Fruit fly (Drosophila melanogaster) whole organism, embryonic: ENCODE data around the gene AP-1sigma.

Experiments
- Adf1 ChIP-seq: fragments of 200-800 bp; sonication (Bioruptor generic); IDR thresholded peaks from 2 replicates; pipeline ENCODE4 v1.3.6; 2022; ENCODE audit warnings: missing biosample characterization, missing genetic modification characterization
- Asciz ChIP-seq: fragments of 200-800 bp; sonication (Bioruptor generic); optimal IDR thresholded peaks from 2 replicates; lab custom pipeline; 2017; ENCODE audit warnings: missing biosample characterization, mild to moderate bottlenecking, missing genetic modification characterization, missing genetic modification reagents
- BEAF-32 ChIP-seq: fragments of 200-800 bp; sonication (Bioruptor generic); optimal IDR thresholded peaks from 3 replicates; lab custom pipeline; 2017; ENCODE audit warnings: missing biosample characterization, missing genetic modification characterization, mild to moderate bottlenecking, moderate library complexity, missing genetic modification reagents
- CG11398 ChIP-seq: fragments of 200-800 bp; sonication (Bioruptor generic); optimal IDR thresholded peaks from 2 replicates; lab custom pipeline; 2016; ENCODE audit warnings: missing biosample characterization, missing genetic modification characterization
- CG11696 ChIP-seq: fragments of 200-800 bp; sonication (Bioruptor generic); IDR thresholded peaks from 2 replicates; pipeline ENCODE4 v1.3.6; 2022; ENCODE audit warnings: missing biosample characterization, missing genetic modification characterization
- CG13624 ChIP-seq: fragments of 200-800 bp; sonication (Bioruptor generic); optimal IDR thresholded peaks from 2 replicates; lab custom pipeline; 2016; ENCODE audit warnings: missing biosample characterization, missing genetic modification characterization
- CG13775 ChIP-seq: fragments of 200-800 bp; sonication (Bioruptor generic); optimal IDR thresholded peaks from 3 replicates; lab custom pipeline; 2017; ENCODE audit warnings: missing biosample characterization, mild to moderate bottlenecking, missing genetic modification characterization
- CG15073 ChIP-seq: fragments of 200-800 bp; sonication (Bioruptor generic); optimal IDR thresholded peaks from 2 replicates; lab custom pipeline; 2016; ENCODE audit warnings: missing biosample characterization, missing genetic modification characterization
- CG15601 ChIP-seq: fragments of 200-800 bp; sonication (Bioruptor generic); optimal IDR thresholded peaks from 3 replicates; lab custom pipeline; 2019; ENCODE audit warnings: missing biosample characterization, mild to moderate bottlenecking, missing genetic modification characterization, moderate library complexity
- CG17612 ChIP-seq: fragments of 200-800 bp; sonication (Bioruptor generic); IDR thresholded peaks from 2 replicates; pipeline ENCODE4 v1.3.6; 2022; ENCODE audit warnings: missing biosample characterization, missing genetic modification characterization
- CG18764 ChIP-seq: fragments of 200-800 bp; sonication (Bioruptor generic); optimal IDR thresholded peaks from 3 replicates; lab custom pipeline; 2016; ENCODE audit warnings: missing biosample characterization, missing genetic modification characterization
- CG2120 ChIP-seq: fragments of 200-800 bp; sonication (Bioruptor generic); optimal IDR thresholded peaks from 3 replicates; lab custom pipeline; 2016; ENCODE audit warnings: missing biosample characterization, missing genetic modification characterization
- CG30403 ChIP-seq: fragments of 200-800 bp; sonication (Bioruptor generic); optimal IDR thresholded peaks from 3 replicates; lab custom pipeline; 2016; ENCODE audit warnings: missing biosample characterization, missing genetic modification characterization
- CG30431 ChIP-seq: fragments of 200-800 bp; sonication (Bioruptor generic); optimal IDR thresholded peaks from 2 replicates; lab custom pipeline; 2017; ENCODE audit warnings: missing biosample characterization, missing genetic modification characterization
- CG3065 ChIP-seq: fragments of 200-800 bp; sonication (Bioruptor generic); optimal IDR thresholded peaks from 2 replicates; lab custom pipeline; 2016; ENCODE audit warnings: missing biosample characterization, missing genetic modification characterization
- CG31224 ChIP-seq: fragments of 200-800 bp; sonication (Bioruptor generic); IDR thresholded peaks from 2 replicates; pipeline ENCODE4 v1.3.6; 2022; ENCODE audit warnings: missing biosample characterization, missing genetic modification characterization
- CG31365 ChIP-seq: fragments of 200-800 bp; sonication (Bioruptor generic); optimal IDR thresholded peaks from 2 replicates; lab custom pipeline; 2018; ENCODE audit warnings: missing biosample characterization, mild to moderate bottlenecking, missing genetic modification characterization
- CG32772 ChIP-seq: fragments of 200-800 bp; sonication (Bioruptor generic); IDR thresholded peaks from 2 replicates; pipeline ENCODE4 v1.3.6; 2022; ENCODE audit warnings: missing biosample characterization, missing genetic modification characterization
- CG34224 ChIP-seq: fragments of 200-800 bp; sonication (Bioruptor generic); IDR thresholded peaks from 3 replicates; pipeline ENCODE4 v1.3.6; 2022; ENCODE audit warnings: missing biosample characterization, missing genetic modification characterization; ENCODE audit not compliant: partially characterized antibody
- CG6175 ChIP-seq: fragments of 200-800 bp; sonication (Bioruptor generic); IDR thresholded peaks from 3 replicates; pipeline ENCODE4 v1.3.6; 2022; ENCODE audit warnings: missing biosample characterization, missing genetic modification characterization
- CG6765 ChIP-seq: fragments of 200-800 bp; sonication (Bioruptor generic); optimal IDR thresholded peaks from 3 replicates; lab custom pipeline; 2017; ENCODE audit warnings: missing biosample characterization, mild to moderate bottlenecking, missing genetic modification characterization
- CG6854 ChIP-seq: fragments of 200-800 bp; sonication (Bioruptor generic); optimal IDR thresholded peaks from 3 replicates; lab custom pipeline; 2017; ENCODE audit warnings: missing biosample characterization, mild to moderate bottlenecking, missing genetic modification characterization
- CG8765 ChIP-seq: fragments of 200-800 bp; sonication (Bioruptor generic); IDR thresholded peaks from 2 replicates; pipeline ENCODE4 v1.3.6; 2022; ENCODE audit warnings: missing biosample characterization, missing genetic modification characterization
- CG8924 ChIP-seq: fragments of 200-800 bp; optimal IDR thresholded peaks from 3 replicates; lab custom pipeline; 2019; ENCODE audit warnings: missing biosample characterization, mild to moderate bottlenecking, missing genetic modification characterization, moderate library complexity
- CG9215 ChIP-seq: fragments of 200-800 bp; sonication (Bioruptor generic); IDR thresholded peaks from 2 replicates; pipeline ENCODE4 v1.3.6; 2022; ENCODE audit warnings: missing biosample characterization, missing genetic modification characterization
- CG9437 ChIP-seq: fragments of 200-800 bp; sonication (Bioruptor generic); optimal IDR thresholded peaks from 2 replicates; lab custom pipeline; 2018; ENCODE audit warnings: missing biosample characterization, mild to moderate bottlenecking, missing genetic modification characterization
- Chrac-16 ChIP-seq: fragments of 200-800 bp; sonication (Bioruptor generic); optimal IDR thresholded peaks from 3 replicates; lab custom pipeline; 2016; ENCODE audit warnings: missing biosample characterization, missing genetic modification characterization
- Ets65A ChIP-seq: fragments of 200-800 bp; sonication (Bioruptor generic); peaks from one replicate; lab custom pipeline; 2016; ENCODE audit warnings: missing biosample characterization, missing genetic modification characterization
- Ets97D ChIP-seq: fragments of 200-800 bp; sonication (Bioruptor generic); optimal IDR thresholded peaks from 3 replicates; lab custom pipeline; 2016; ENCODE audit warnings: missing biosample characterization, missing genetic modification characterization
- Nf-YC ChIP-seq: fragments of 200-800 bp; optimal IDR thresholded peaks from 3 replicates; lab custom pipeline; 2019; ENCODE audit warnings: missing biosample characterization, mild to moderate bottlenecking, missing genetic modification characterization, moderate library complexity
- Optix ChIP-seq: fragments of 200-800 bp; sonication (Bioruptor generic); IDR thresholded peaks from 3 replicates; pipeline ENCODE4 v1.3.6; 2022; ENCODE audit warnings: missing biosample characterization, missing genetic modification characterization
- Poxn ChIP-seq: fragments of 200-800 bp; sonication (Bioruptor generic); IDR thresholded peaks from 2 replicates; pipeline ENCODE4 v1.3.6; 2022; ENCODE audit warnings: missing biosample characterization, missing genetic modification characterization
- Xrp1 ChIP-seq: fragments of 200-800 bp; sonication (Bioruptor generic); IDR thresholded peaks from 2 replicates; pipeline ENCODE4 v1.3.6; 2022; ENCODE audit warnings: missing biosample characterization, missing genetic modification characterization
- YL-1 ChIP-seq: fragments of 200-800 bp; sonication (Bioruptor generic); optimal IDR thresholded peaks from 3 replicates; lab custom pipeline; 2017; ENCODE audit warnings: missing biosample characterization, mild to moderate bottlenecking, missing genetic modification characterization
- cas ChIP-seq: fragments of 200-800 bp; sonication (Bioruptor generic); IDR thresholded peaks from 2 replicates; pipeline ENCODE4 v1.3.6; 2022; ENCODE audit warnings: missing biosample characterization, missing genetic modification characterization
- chinmo ChIP-seq: fragments of 200-800 bp; sonication (Bioruptor generic); IDR thresholded peaks from 4 replicates; pipeline ENCODE4 v1.3.6; 2022; ENCODE audit warnings: missing biosample characterization, missing genetic modification characterization; ENCODE audit not compliant: partially characterized antibody
- chn ChIP-seq: fragments of 200-800 bp; sonication (Bioruptor generic); optimal IDR thresholded peaks from 2 replicates; lab custom pipeline; 2016; ENCODE audit warnings: missing biosample characterization, missing genetic modification characterization
- dpn ChIP-seq, 2 experiments: fragments of 200-800 bp; sonication (Bioruptor generic); optimal IDR thresholded peaks; 3 replicates each; lab custom pipeline; 2016; ENCODE audit warnings: missing biosample characterization in 2 of 2, missing genetic modification characterization in 2 of 2
- exex ChIP-seq: fragments of 200-800 bp; sonication (Bioruptor generic); optimal IDR thresholded peaks from 4 replicates; lab custom pipeline; 2018; ENCODE audit warnings: missing biosample characterization, mild to moderate bottlenecking, missing genetic modification characterization, moderate library complexity
- fru ChIP-seq: fragments of >200 bp; optimal IDR thresholded peaks from 2 replicates; lab custom pipeline; 2017
- gt ChIP-seq: fragments of 200-800 bp; sonication (Bioruptor generic); IDR thresholded peaks from 2 replicates; pipeline ENCODE4 v1.3.6; 2022; ENCODE audit warnings: missing biosample characterization, missing genetic modification characterization
- hb ChIP-seq: fragments of 200-800 bp; sonication (Bioruptor generic); IDR thresholded peaks from 3 replicates; pipeline ENCODE4 v1.3.6; 2022; ENCODE audit warnings: missing biosample characterization, missing genetic modification characterization; ENCODE audit not compliant: partially characterized antibody
- knrl ChIP-seq: fragments of 200-800 bp; sonication (Bioruptor generic); IDR thresholded peaks from 3 replicates; pipeline ENCODE4 v1.3.6; 2022; ENCODE audit warnings: missing biosample characterization, missing genetic modification characterization; ENCODE audit not compliant: partially characterized antibody
- lmd ChIP-seq: fragments of 200-800 bp; sonication (Bioruptor generic); IDR thresholded peaks from 2 replicates; pipeline ENCODE4 v1.3.6; 2022; ENCODE audit warnings: missing biosample characterization, missing genetic modification characterization
- odd ChIP-seq: fragments of 200-800 bp; sonication (Bioruptor generic); optimal IDR thresholded peaks from 2 replicates; lab custom pipeline; 2017; ENCODE audit warnings: missing biosample characterization, mild to moderate bottlenecking, missing genetic modification characterization
- otp ChIP-seq: fragments of 200-800 bp; sonication (Bioruptor generic); IDR thresholded peaks from 3 replicates; pipeline ENCODE4, ENCODE4 v1.3.6; 2022; ENCODE audit warnings: missing biosample characterization, missing genetic modification characterization
- pita ChIP-seq: fragments of 200-800 bp; sonication (Bioruptor generic); optimal IDR thresholded peaks from 2 replicates; lab custom pipeline; 2017; ENCODE audit warnings: missing biosample characterization, mild to moderate bottlenecking, missing genetic modification characterization
- sd ChIP-seq: fragments of 200-800 bp; sonication (Bioruptor generic); optimal IDR thresholded peaks from 3 replicates; lab custom pipeline; 2018; ENCODE audit warnings: missing biosample characterization, mild to moderate bottlenecking, missing genetic modification characterization, moderate library complexity
- slp2 ChIP-seq: fragments of 200-800 bp; sonication (Bioruptor generic); optimal IDR thresholded peaks from 2 replicates; lab custom pipeline; 2016; ENCODE audit warnings: missing biosample characterization, missing genetic modification characterization
- so ChIP-seq: fragments of 200-800 bp; sonication (Bioruptor generic); IDR thresholded peaks from 3 replicates; pipeline ENCODE4 v1.3.6; 2022; ENCODE audit warnings: missing biosample characterization, missing genetic modification characterization
- tap ChIP-seq: fragments of 200-800 bp; optimal IDR thresholded peaks from 3 replicates; lab custom pipeline; 2019; ENCODE audit warnings: missing biosample characterization, mild to moderate bottlenecking, missing genetic modification characterization, moderate library complexity
- trem ChIP-seq: fragments of 200-800 bp; optimal IDR thresholded peaks from 3 replicates; lab custom pipeline; 2019; ENCODE audit warnings: missing biosample characterization, mild to moderate bottlenecking, missing genetic modification characterization, moderate library complexity
- wek ChIP-seq: fragments of 200-800 bp; sonication (Bioruptor generic); optimal IDR thresholded peaks from 3 replicates; lab custom pipeline; 2018; ENCODE audit warnings: missing biosample characterization, mild to moderate bottlenecking, missing genetic modification characterization, moderate library complexity

AP-1sigma gene

DNA sequence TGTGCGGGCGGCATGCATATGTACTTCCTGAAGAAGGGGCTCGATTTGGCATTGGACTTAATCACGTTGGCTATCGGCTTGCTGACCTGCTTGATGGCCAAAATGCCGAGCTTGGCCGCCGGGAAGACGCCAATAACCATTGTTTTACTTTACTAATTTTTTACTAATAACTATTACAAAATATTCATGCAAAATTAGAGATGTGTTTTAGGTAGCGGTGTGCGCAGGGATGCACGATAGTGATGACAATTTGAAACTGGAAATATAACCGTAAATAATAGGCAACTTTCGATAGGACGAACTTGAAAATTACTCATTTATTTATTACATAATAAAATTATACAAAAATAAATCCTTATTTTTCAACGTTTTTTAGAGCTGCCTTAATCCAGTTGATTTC, 31.0 kb upstream of the AP-1sigma start, which contains the start of gene CG13601 (continued):
- TF ChIP-seq CG34224 (peak; percentile 83), Chrac-16 (GFP tag; lab: Kevin White, UChicago) (peak; percentile 39), CG6854 (GFP tag; lab: Kevin White, UChicago) (no peak), cas (GFP tag; lab: Robert Waterston, UW) (no peak), dpn (GFP tag; optimal IDR thresholded peaks at IDR 0.05; lab: Kevin White, UChicago) (peak in 1 of 2 experiments; percentile 35), exex (tag; lab: Kevin White, UChicago) (peak; percentile 27), odd (GFP tag; lab: Kevin White, UChicago) (no peak), YL-1 (GFP tag; lab: Kevin White, UChicago) (no peak), chinmo (peak; percentile 84; the same call in 1 of the 4 replicates), Ets97D (peak; percentile 24), so (no peak), CG15073 (GFP tag; lab: Kevin White, UChicago) (no peak), CG6765 (no peak), Optix (GFP tag; lab: Robert Waterston, UW) (no peak), CG11696 (GFP tag; lab: Robert Waterston, UW) (no peak), CG3065 (no peak), Nf-YC (tag; lab: Kevin White, UChicago) (peak; percentile 24), CG9437 (no peak), tap (no peak), fru (lab: Kevin White, UChicago) (no peak), Xrp1 (no peak), trem (peak; percentile 25), CG32772 (no peak), Adf1 (no peak), CG9215 (GFP tag; lab: Robert Waterston, UW) (no peak), wek (GFP tag; lab: Kevin White, UChicago) (no peak), CG15601 (tag; lab: Kevin White, UChicago) (no peak), CG30403 (GFP tag; lab: Kevin White, UChicago) (peak; percentile 49), BEAF-32 (peak; percentile 82), CG31365 (no peak), knrl (GFP tag; lab: Robert Waterston, UW) (peak; percentile 84; the same call in 2 of the 3 replicates), Ets65A (peak; percentile 72), CG31224 (no peak), CG30431 (no peak), gt (GFP tag; lab: Robert Waterston, UW) (no peak), chn (GFP tag; lab: Kevin White, UChicago) (no peak), CG6175 (GFP tag; lab: Robert Waterston, UW) (no peak), pita (no peak), CG13775 (peak; percentile 15), CG8765 (GFP tag; lab: Robert Waterston, UW) (no peak), Asciz (GFP tag; lab: Kevin White, UChicago) (no peak), lmd (GFP tag; lab: Robert Waterston, UW) (peak; percentile 48; the same call in 1 of the 2 replicates), hb (peak; percentile 79), sd (no peak), CG8924 (tag; lab: Kevin White, UChicago) (peak; percentile 53), CG11398 (GFP tag; lab: Kevin White, UChicago) (no peak), CG18764 (GFP tag; lab: Kevin White, UChicago) (no peak), slp2 (GFP tag; lab: Kevin White, UChicago) (no peak), CG2120 (GFP tag; lab: Kevin White, UChicago) (peak; percentile 55), CG13624 (GFP tag; lab: Kevin White, UChicago) (no peak), otp (GFP tag; lab: Robert Waterston, UW) (peak; percentile 39; the same call in 1 of the 3 replicates), CG17612 (GFP tag; lab: Robert Waterston, UW) (no peak), Poxn (GFP tag; lab: Robert Waterston, UW) (no peak)
